Worm (Caenorhabditis elegans): ENCODE measurements around the gene ntl-9.

- no peak for TF ChIP-seq W03F9.2 (tag; optimal IDR thresholded peaks at IDR 0.05)
- no peak for TF ChIP-seq dao-5 (tag; optimal IDR thresholded peaks at IDR 0.05)
- no peak for TF ChIP-seq him-1 (tag; optimal IDR thresholded peaks at IDR 0.05)
Observed at ce11 chrIII:4909938-4910337, 34.4 kb upstream of the ntl-9 start, which contains the start of gene F26F4.12.

Data from whole organism, L4/young adult.